Fruit fly (Drosophila melanogaster): ENCODE results near the gene HemK2.

The HemK2 gene

dm6 chr2L:2769476-2770185 lies 10.2 kb upstream of the HemK2 start, which contains the start of the genes colt and HINT1:
Gene colt (minus strand): TSS chr2L:2770069.
Gene HINT1 (plus strand): TSS chr2L:2770135.
- no peak for TF ChIP-seq usp (GFP tag; optimal IDR thresholded peaks at IDR 0.05)
- no peak for TF ChIP-seq EcR (GFP tag; optimal IDR thresholded peaks at IDR 0.05)
- no peak for TF ChIP-seq CG8478 (optimal IDR thresholded peaks at IDR 0.05)
- no peak for TF ChIP-seq Dll (optimal IDR thresholded peaks at IDR 0.05)
- no peak for TF ChIP-seq psq (optimal IDR thresholded peaks at IDR 0.05)
- TF ChIP-seq pan (optimal IDR thresholded peaks at IDR 0.05), result no peak

DNA sequence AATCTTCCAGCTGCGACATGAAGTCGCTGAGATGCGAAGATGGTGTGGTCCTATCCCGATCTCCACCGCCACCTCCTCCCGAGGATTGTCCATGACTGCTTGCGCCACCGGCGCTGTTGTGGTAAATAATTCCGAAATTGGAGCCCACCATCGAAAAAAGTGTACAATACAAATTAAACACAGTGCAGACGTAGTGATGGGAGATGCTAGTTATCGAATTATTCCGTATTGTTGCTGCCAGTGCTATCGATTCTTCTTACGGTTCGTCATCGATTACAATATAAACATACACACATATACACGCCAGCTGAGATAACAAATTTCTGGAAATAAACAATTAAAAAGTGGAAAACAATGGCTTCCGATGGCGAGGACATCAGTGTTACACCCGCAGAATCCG lies 8.2 kb upstream of the HemK2 start, which contains the start of the genes Taf10b and Taf10:
Gene Taf10b (minus strand): TSS at position 219 of the 400 bp plus-strand sequence.
Gene Taf10 (plus strand): TSS at position 264 of the 400 bp plus-strand sequence.
- no peak for TF ChIP-seq usp (GFP tag; optimal IDR thresholded peaks at IDR 0.05)
- TF ChIP-seq Dll (optimal IDR thresholded peaks at IDR 0.05), result no peak
- no peak for TF ChIP-seq CG8478 (optimal IDR thresholded peaks at IDR 0.05)
- TF ChIP-seq psq (optimal IDR thresholded peaks at IDR 0.05), result no peak
- TF ChIP-seq pan (optimal IDR thresholded peaks at IDR 0.05), result no peak
- TF ChIP-seq EcR (GFP tag; optimal IDR thresholded peaks at IDR 0.05), result no peak

DNA sequence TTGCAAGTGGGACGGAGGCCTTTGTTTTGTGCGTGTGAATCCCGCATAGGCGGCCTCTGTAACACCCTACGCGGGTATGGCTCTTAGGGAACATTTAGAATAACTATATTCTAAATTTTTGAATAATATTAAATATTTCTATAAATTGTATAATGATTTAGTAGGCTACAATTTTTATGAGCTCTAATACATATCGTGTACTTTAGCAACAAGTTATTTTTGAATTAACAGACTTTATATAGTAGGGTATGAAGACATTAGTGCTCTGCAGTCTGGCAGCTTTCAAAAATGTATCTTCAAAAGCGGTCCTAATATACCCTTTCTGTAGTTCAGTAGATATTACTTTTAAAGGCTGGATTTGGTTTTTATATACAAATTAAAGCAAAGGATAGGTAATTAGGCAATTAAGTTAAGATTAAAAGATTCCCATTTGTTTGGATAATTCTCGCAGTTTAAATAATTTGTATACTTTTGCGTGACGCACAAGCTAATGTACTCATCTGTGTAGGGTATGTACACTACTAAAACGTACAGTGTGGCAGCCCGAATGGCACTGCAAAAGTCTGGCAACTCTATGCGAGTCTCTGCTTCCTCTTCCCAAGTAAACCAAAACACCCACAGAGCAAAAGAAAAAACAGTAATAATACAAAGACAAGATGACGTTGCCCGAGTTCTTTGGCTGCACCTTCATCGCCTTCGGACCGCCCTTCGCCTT lies 6.3 kb upstream of the HemK2 start, which contains the start of the genes Snx21 and aph-1:
Gene Snx21 (minus strand): TSS at position 7 of the 715 bp plus-strand sequence.
Gene aph-1 (plus strand): TSS at position 575 of the 715 bp plus-strand sequence.
- TF ChIP-seq usp (GFP tag; optimal IDR thresholded peaks at IDR 0.05), result no peak
- no peak for TF ChIP-seq EcR (GFP tag; optimal IDR thresholded peaks at IDR 0.05)
- TF ChIP-seq pan (optimal IDR thresholded peaks at IDR 0.05), result no peak
- TF ChIP-seq psq (optimal IDR thresholded peaks at IDR 0.05), result no peak
- no peak for TF ChIP-seq Dll (optimal IDR thresholded peaks at IDR 0.05)
- no peak for TF ChIP-seq CG8478 (optimal IDR thresholded peaks at IDR 0.05)

dm6 chr2L:2760288-2760687 lies 811 bp upstream of the HemK2 start:
- TF ChIP-seq Dll (optimal IDR thresholded peaks at IDR 0.05) (no peak), EcR (GFP tag; optimal IDR thresholded peaks at IDR 0.05) (no peak), usp (GFP tag; optimal IDR thresholded peaks at IDR 0.05) (no peak), pan (optimal IDR thresholded peaks at IDR 0.05) (no peak), CG8478 (optimal IDR thresholded peaks at IDR 0.05) (no peak), psq (optimal IDR thresholded peaks at IDR 0.05) (no peak)

dm6 chr2L:2757930-2758556 lies 1.4 kb downstream of the HemK2 start:
- no peak for TF ChIP-seq CG8478 (optimal IDR thresholded peaks at IDR 0.05)
- TF ChIP-seq pan (optimal IDR thresholded peaks at IDR 0.05), result no peak
- TF ChIP-seq EcR (GFP tag; optimal IDR thresholded peaks at IDR 0.05), result no peak
- no peak for TF ChIP-seq psq (optimal IDR thresholded peaks at IDR 0.05)
- TF ChIP-seq Dll (optimal IDR thresholded peaks at IDR 0.05), result no peak
- TF ChIP-seq usp (GFP tag; optimal IDR thresholded peaks at IDR 0.05), result no peak

DNA sequence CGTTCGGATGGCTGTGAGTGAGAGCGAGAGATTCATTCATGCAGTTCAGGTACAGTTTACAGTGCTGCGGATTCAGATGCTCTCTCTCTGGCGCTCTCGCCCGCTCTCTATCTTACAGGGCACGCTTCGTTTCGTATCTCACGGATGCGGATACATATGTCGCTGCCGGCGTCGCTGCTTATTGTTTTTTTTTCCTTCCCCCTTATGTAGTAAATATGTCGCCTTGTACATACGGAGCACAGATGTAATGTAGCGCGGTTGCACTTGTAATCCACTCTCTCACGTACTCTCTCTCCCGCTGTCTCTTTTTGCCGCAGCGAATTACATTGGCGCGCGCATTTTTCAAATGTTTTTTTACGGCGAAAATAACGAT lies 4.2 kb downstream of the HemK2 start:
- TF ChIP-seq Dll (optimal IDR thresholded peaks at IDR 0.05) (peak; percentile 97), EcR (GFP tag; optimal IDR thresholded peaks at IDR 0.05) (no peak), CG8478 (optimal IDR thresholded peaks at IDR 0.05) (no peak), psq (optimal IDR thresholded peaks at IDR 0.05) (no peak), usp (GFP tag; optimal IDR thresholded peaks at IDR 0.05) (no peak), pan (optimal IDR thresholded peaks at IDR 0.05) (no peak)

- TF ChIP-seq pan (optimal IDR thresholded peaks at IDR 0.05) (no peak), EcR (GFP tag; optimal IDR thresholded peaks at IDR 0.05) (no peak), psq (optimal IDR thresholded peaks at IDR 0.05) (no peak), Dll (optimal IDR thresholded peaks at IDR 0.05) (no peak), usp (GFP tag; optimal IDR thresholded peaks at IDR 0.05) (no peak), CG8478 (optimal IDR thresholded peaks at IDR 0.05) (no peak)
Measured at dm6 chr2L:2754437-2755322, 4.8 kb downstream of the HemK2 start.

- TF ChIP-seq pan (optimal IDR thresholded peaks at IDR 0.05) (no peak), EcR (GFP tag; optimal IDR thresholded peaks at IDR 0.05) (peak in 1 of 2 experiments; percentile 67)
Measured at dm6 chr2L:2753789-2754436, 5.6 kb downstream of the HemK2 start.

DNA sequence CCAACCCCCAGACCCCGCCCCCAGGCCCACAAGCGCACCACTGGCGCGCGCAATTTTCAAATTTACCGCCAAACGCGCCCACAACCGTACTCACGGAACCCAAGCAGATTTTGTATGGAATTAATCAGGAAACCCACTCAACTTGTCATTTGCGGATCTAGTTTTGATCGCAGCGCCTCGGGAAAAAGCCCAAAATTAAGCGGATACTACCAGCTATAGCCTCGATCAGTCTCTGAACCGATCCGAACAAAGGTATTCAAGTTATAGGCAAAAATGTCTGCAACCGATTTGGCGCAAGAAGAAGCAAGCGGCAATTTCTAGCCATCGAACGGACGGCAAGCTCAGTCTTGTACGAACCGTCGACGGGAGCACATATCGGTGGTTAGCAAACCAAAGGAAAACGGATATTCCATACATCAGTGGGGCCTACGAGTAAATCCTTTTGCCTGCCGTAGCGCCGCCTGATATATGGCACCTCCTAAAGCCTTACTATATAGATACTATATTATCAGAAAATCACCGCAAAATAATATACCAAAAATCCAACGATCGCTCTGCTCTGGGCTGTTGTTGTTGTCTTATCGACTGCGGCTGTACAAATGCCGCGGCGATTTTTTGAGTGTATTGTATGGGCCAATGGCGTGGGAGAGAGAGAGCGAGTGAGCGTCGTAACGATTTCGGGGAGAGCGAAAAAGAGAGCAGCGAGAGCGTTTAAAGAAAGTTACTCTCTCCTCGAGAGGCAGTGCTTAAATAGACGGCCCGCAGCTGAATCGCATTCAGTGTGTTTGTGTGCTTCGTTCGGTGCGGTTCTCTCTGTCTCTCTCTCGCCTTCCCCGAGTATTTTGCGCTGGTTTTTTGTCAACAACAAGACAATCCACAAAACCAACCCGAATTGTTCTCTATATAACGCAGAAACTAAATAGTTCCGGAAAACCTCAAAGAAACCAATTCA lies 6.7 kb downstream of the HemK2 start, which contains the start of gene Pgk:
Gene Pgk (minus strand): TSS at position 609 of the 952 bp plus-strand sequence.
- TF ChIP-seq CG8478 (optimal IDR thresholded peaks at IDR 0.05) (no peak), usp (GFP tag; optimal IDR thresholded peaks at IDR 0.05) (no peak), pan (optimal IDR thresholded peaks at IDR 0.05) (no peak), psq (optimal IDR thresholded peaks at IDR 0.05) (peak; percentile 84), Dll (optimal IDR thresholded peaks at IDR 0.05) (peak; percentile 100)

Data from whole organism.